Worm (Caenorhabditis elegans): Measurements from ENCODE around the gene F28H7.2.

DNA sequence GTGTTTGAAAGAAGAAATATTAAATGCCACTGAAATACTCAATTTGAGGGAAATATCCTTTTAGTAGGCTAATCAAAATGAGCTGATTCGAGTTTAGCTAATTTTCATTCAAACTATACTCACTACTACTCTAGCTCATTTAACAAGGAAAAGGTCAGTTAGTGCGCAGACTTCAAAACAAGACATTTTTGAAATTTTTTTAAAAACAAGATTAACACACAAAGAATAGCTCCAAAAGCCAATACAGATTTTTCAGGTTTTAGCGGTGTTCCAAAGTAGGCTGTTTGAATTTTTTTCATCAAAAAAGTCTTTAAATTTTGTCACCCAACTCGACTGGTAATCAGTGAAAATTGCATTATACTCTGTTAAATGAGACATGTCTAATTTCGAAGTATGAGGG is 13.1 kb downstream of the F28H7.2 start:
- TF ChIP-seq ztf-4 (tag; optimal IDR thresholded peaks at IDR 0.05) (no peak), nhr-76 (tag; optimal IDR thresholded peaks at IDR 0.05) (no peak), elt-2 (tag; optimal IDR thresholded peaks at IDR 0.05) (no peak), jun-1 (tag; optimal IDR thresholded peaks at IDR 0.05) (no peak), aha-1 (tag; optimal IDR thresholded peaks at IDR 0.05) (no peak), tbx-2 (tag; optimal IDR thresholded peaks at IDR 0.05) (no peak), snpc-4 (tag; optimal IDR thresholded peaks at IDR 0.05) (no peak)
